Worm (Caenorhabditis elegans): ENCODE data around the gene stt-3.

stt-3 gene

DNA sequence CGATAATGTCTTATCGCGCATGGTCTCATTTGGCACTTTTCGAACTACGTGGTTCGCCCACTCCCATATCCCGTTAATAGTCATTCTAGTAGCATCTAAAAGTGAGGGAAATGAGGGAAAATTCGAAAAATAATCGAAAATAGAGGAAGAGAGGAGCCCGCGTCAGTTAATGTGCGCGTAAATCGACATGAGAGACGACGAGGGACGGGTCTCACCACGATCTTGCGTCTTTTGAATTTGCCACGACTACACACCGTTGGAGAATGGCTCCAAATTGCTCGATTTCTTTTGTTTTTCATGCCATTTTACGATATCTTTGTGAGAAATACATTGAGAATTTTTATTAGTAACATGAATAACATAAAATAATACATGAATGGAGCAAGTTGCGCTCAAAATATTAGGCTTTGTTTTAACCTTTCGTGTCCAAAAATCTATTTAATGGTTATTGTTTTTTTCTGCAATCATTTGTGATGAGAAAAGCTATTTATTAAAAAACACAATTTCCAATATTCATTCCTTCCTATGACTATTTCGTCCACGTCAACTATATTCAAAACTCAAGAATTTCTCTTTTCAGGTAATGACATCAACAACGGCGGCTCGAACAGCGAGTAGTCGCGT lies at the start of gene stt-3, which contains the start of gene gen-1:
stt-3 (plus strand) TSS at position 574 of the 624 bp plus-strand sequence.
gen-1 (minus strand) TSS at position 95 of the 624 bp plus-strand sequence.
- TF ChIP-seq hnd-1 (tag; optimal IDR thresholded peaks at IDR 0.05): no peak
- TF ChIP-seq sea-1 (GFP tag; conservative IDR thresholded peaks at IDR 0.05): no peak
- TF ChIP-seq ets-7 (tag; optimal IDR thresholded peaks at IDR 0.05): no peak
- no peak for TF ChIP-seq pes-1 (GFP tag; IDR thresholded peaks at IDR 0.05)
- no peak for TF ChIP-seq F13C5.2 (tag; optimal IDR thresholded peaks at IDR 0.05)
- no peak for TF ChIP-seq ceh-13 (GFP tag; optimal IDR thresholded peaks at IDR 0.05)
- no peak for TF ChIP-seq tbx-11 (GFP tag; IDR thresholded peaks at IDR 0.05)
- no peak for TF ChIP-seq aly-1 (tag; optimal IDR thresholded peaks at IDR 0.05)

DNA sequence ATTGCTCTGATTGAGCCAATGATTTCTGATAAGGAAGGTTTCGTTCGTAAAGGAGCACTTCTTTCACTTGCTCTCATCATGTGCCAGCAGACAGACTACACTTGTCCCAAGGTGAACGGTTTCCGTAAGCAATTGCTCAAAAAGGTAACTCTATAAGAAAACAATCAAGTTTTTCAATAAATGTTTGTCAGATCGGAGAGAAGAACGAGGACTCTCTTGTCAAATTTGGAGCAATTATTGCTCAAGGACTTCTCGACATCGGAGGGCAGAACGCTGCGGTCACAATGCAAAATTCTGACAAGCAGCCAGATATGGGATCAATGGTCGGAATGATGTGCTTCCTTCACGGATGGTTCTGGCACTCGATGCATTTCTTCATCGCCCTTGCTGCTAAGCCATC lies 47.1 kb upstream of the stt-3 start:
- TF ChIP-seq scrt-1 (GFP tag; IDR thresholded peaks at IDR 0.05) (no peak), ceh-36 (tag; optimal IDR thresholded peaks at IDR 0.05) (no peak), B0310.2 (tag; optimal IDR thresholded peaks at IDR 0.05) (no peak), tbx-37 (GFP tag; conservative IDR thresholded peaks at IDR 0.05) (no peak), hnd-1 (tag; optimal IDR thresholded peaks at IDR 0.05) (no peak), F13C5.2 (tag; optimal IDR thresholded peaks at IDR 0.05) (no peak), ama-1 (optimal IDR thresholded peaks at IDR 0.05) (no peak)

DNA sequence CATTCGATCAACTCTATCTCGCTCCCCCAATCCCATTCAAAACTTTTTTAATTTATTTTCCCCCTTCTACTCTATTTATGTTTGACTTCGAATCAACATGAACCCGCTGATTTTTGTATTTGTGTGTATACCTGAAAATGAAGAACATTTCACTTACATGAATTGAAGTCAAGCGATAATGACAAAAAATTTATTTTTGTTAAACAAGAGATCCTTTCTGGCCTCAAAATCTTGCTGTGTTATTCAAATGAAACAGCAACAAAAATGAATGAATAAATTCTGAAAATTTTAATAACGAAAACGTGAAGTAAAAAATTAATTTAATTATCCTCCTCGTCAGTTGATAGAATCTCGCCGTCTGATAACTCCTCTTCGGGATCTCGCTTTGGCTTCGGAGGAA lies 46.0 kb upstream of the stt-3 start:
- no peak for TF ChIP-seq sea-1 (GFP tag; conservative IDR thresholded peaks at IDR 0.05)
- TF ChIP-seq ceh-36 (tag; optimal IDR thresholded peaks at IDR 0.05): no peak
- no peak for TF ChIP-seq F13C5.2 (tag; optimal IDR thresholded peaks at IDR 0.05)
- no peak for TF ChIP-seq pes-1 (GFP tag; IDR thresholded peaks at IDR 0.05)
- TF ChIP-seq tbx-11 (GFP tag; IDR thresholded peaks at IDR 0.05): no peak
- no peak for TF ChIP-seq hmbx-1 (tag; optimal IDR thresholded peaks at IDR 0.05)
- no peak for TF ChIP-seq ama-1 (optimal IDR thresholded peaks at IDR 0.05)

DNA sequence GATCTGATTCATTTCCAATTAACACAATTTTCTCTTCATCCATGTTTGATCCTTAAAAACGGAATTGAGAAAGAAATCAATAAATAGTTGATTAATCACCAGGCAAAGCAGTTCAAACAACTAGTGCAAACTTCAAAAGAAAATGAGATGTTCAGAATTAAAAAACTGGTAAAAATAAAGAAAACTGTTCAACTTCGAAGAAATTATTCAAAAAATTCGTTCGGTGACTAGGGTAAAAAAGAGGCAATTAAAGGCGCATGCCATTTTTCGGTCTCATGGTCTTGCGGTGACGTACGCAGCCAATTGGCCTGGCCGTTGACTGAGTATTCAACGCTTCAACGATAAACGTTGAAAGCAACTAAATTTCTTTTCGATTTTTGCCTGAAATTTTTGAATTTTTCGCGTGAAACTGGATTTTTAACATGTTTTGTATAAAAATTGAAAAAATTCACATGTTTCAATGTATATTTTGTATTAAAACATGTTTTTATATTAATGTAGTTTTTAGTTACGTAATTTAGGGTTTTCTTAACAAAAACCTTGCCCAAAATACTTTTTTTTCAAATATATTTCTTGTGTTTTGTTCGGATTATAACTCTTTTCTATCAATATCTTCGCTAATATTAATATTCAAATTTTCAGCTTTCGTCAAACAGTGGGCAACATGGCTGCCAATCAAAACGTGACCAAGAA lies 42.1 kb upstream of the stt-3 start, which contains the start of the genes sna-3 and rps-3:
sna-3 (minus strand) TSS at position 51 of the 693 bp plus-strand sequence.
rps-3 (plus strand) TSS at position 643 of the 693 bp plus-strand sequence.
- no peak for TF ChIP-seq hmbx-1 (tag; optimal IDR thresholded peaks at IDR 0.05)
- no peak for TF ChIP-seq ceh-36 (tag; optimal IDR thresholded peaks at IDR 0.05)
- TF ChIP-seq scrt-1 (GFP tag; IDR thresholded peaks at IDR 0.05): no peak
- TF ChIP-seq tbx-11 (GFP tag; IDR thresholded peaks at IDR 0.05): no peak
- TF ChIP-seq F13C5.2 (tag; optimal IDR thresholded peaks at IDR 0.05): peak; percentile 10
- no peak for TF ChIP-seq tra-4 (tag; optimal IDR thresholded peaks at IDR 0.05)

DNA sequence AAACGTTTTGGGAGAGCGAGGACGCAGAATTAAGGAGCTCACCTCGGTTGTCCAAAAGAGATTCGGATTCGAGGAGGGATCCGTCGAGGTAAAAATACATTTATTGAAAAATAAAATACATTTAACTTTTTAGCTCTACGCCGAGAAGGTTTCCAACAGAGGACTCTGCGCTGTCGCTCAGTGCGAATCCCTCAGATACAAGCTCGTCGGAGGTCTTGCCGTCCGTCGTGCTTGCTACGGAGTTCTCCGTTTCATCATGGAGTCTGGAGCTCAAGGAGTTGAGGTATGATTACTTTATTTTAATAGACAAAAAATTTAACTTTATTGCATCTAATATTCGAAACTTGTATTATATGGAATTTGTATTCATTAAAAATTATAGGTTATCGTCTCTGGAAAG lies 41.4 kb upstream of the stt-3 start:
- TF ChIP-seq ceh-13 (GFP tag; optimal IDR thresholded peaks at IDR 0.05): no peak
- TF ChIP-seq aly-1 (tag; optimal IDR thresholded peaks at IDR 0.05): no peak
- no peak for TF ChIP-seq F13C5.2 (tag; optimal IDR thresholded peaks at IDR 0.05)
- TF ChIP-seq tbx-11 (GFP tag; IDR thresholded peaks at IDR 0.05): no peak
- TF ChIP-seq hnd-1 (tag; optimal IDR thresholded peaks at IDR 0.05): no peak
- no peak for TF ChIP-seq ceh-36 (tag; optimal IDR thresholded peaks at IDR 0.05)
- TF ChIP-seq hmbx-1 (tag; optimal IDR thresholded peaks at IDR 0.05): no peak
- TF ChIP-seq ets-7 (tag; optimal IDR thresholded peaks at IDR 0.05): no peak
- no peak for TF ChIP-seq B0310.2 (tag; optimal IDR thresholded peaks at IDR 0.05)
- no peak for TF ChIP-seq ama-1 (optimal IDR thresholded peaks at IDR 0.05)
- TF ChIP-seq pes-1 (GFP tag; IDR thresholded peaks at IDR 0.05): no peak
- no peak for TF ChIP-seq flt-1 (GFP tag; IDR thresholded peaks at IDR 0.05)

DNA sequence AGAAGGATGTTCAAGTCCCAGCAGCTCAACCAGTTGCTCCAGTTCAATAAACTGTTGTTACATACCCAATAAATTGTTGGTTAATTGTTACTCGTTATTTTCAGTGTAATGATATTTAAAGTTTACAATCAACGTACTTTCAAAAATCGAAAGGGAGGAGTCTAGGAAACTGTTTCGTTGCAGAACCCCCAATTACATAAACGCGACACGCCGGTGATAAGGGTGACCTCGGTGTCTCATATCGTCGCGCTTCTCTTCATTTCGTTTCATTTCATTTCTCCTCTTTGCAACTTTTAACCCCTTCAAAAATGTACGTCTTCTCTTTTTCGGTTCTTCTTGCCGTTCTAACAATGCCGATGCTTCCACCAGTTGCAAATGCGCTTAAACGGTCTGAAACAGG lies 40.6 kb upstream of the stt-3 start, which contains the start of gene C23G10.2:
C23G10.2 (plus strand) TSS at position 184 of the 400 bp plus-strand sequence.
- TF ChIP-seq aly-1 (tag; optimal IDR thresholded peaks at IDR 0.05) (no peak), hnd-1 (tag; optimal IDR thresholded peaks at IDR 0.05) (no peak), F13C5.2 (tag; optimal IDR thresholded peaks at IDR 0.05) (no peak), B0310.2 (tag; optimal IDR thresholded peaks at IDR 0.05) (no peak), ceh-36 (tag; optimal IDR thresholded peaks at IDR 0.05) (no peak), scrt-1 (GFP tag; IDR thresholded peaks at IDR 0.05) (no peak), tbx-11 (GFP tag; IDR thresholded peaks at IDR 0.05) (no peak), ets-7 (tag; optimal IDR thresholded peaks at IDR 0.05) (no peak), flt-1 (GFP tag; IDR thresholded peaks at IDR 0.05) (no peak)

DNA sequence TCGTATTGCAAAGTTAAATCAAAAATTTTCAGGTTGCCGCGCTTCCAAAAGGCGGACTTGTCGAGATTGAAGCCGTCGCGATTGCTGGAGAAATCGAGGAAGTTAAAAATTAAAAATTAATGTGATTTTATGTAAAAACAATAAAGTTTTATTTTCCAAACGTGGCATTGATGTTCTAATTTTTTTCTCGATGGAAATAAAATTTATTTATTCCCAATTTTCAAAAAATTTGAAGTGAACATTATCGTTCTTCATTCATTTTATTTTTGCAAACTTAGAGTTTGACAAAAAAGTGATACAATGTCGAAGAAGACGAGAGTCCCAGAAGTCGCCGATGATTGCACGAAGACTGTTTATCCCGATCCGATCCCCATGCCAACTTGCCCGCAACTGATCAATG lies 39.5 kb upstream of the stt-3 start, which contains the start of gene C23G10.1:
C23G10.1 (plus strand) TSS at position 301 of the 400 bp plus-strand sequence.
- no peak for TF ChIP-seq ceh-36 (tag; optimal IDR thresholded peaks at IDR 0.05)
- TF ChIP-seq hnd-1 (tag; optimal IDR thresholded peaks at IDR 0.05): no peak
- no peak for TF ChIP-seq ets-7 (tag; optimal IDR thresholded peaks at IDR 0.05)
- TF ChIP-seq hmg-4 (GFP tag; optimal IDR thresholded peaks at IDR 0.05): no peak
- no peak for TF ChIP-seq ama-1 (optimal IDR thresholded peaks at IDR 0.05)
- no peak for TF ChIP-seq aly-1 (tag; optimal IDR thresholded peaks at IDR 0.05)
- no peak for TF ChIP-seq hmbx-1 (tag; optimal IDR thresholded peaks at IDR 0.05)
- TF ChIP-seq pes-1 (GFP tag; IDR thresholded peaks at IDR 0.05): no peak
- no peak for TF ChIP-seq flt-1 (GFP tag; IDR thresholded peaks at IDR 0.05)
- TF ChIP-seq ceh-13 (GFP tag; optimal IDR thresholded peaks at IDR 0.05): no peak
- TF ChIP-seq tra-4 (tag; optimal IDR thresholded peaks at IDR 0.05): no peak
- no peak for TF ChIP-seq F13C5.2 (tag; optimal IDR thresholded peaks at IDR 0.05)
- TF ChIP-seq scrt-1 (GFP tag; IDR thresholded peaks at IDR 0.05): no peak
- no peak for TF ChIP-seq sea-1 (GFP tag; conservative IDR thresholded peaks at IDR 0.05)
- no peak for TF ChIP-seq B0310.2 (tag; optimal IDR thresholded peaks at IDR 0.05)
- no peak for TF ChIP-seq tbx-11 (GFP tag; IDR thresholded peaks at IDR 0.05)
- TF ChIP-seq tbx-37 (GFP tag; conservative IDR thresholded peaks at IDR 0.05): no peak

Measured in whole organism, early embryonic.